Worm (Caenorhabditis elegans): Measurements from ENCODE around the gene ttr-34.

ce11 chrX:13122191-13122590, 17.4 kb upstream of the ttr-34 start, which contains the start of gene snx-17:
- TF ChIP-seq nhr-28 (tag; optimal IDR thresholded peaks at IDR 0.05) (no peak), mep-1 (tag; optimal IDR thresholded peaks at IDR 0.05) (no peak), nhr-237 (tag; optimal IDR thresholded peaks at IDR 0.05) (no peak), pha-4 (tag; optimal IDR thresholded peaks at IDR 0.05) (no peak), blmp-1 (tag; optimal IDR thresholded peaks at IDR 0.05) (no peak), lsy-2 (tag; optimal IDR thresholded peaks at IDR 0.05) (no peak), unc-120 (tag; optimal IDR thresholded peaks at IDR 0.05; ENCODE audit: poor library complexity, severe bottlenecking) (no peak), unc-62 (GFP tag; optimal IDR thresholded peaks at IDR 0.05) (no peak), ztf-11 (tag; optimal IDR thresholded peaks at IDR 0.05) (no peak)
